Fruit fly (Drosophila melanogaster) whole organism, embryonic: ENCODE results near the gene CG32700.

Source experiments
- Awh ChIP-seq: fragments of 200-800 bp; sonication (Bioruptor generic); IDR thresholded peaks from 2 replicates; pipeline ENCODE4, ENCODE4 v1.3.6; 2022; ENCODE audit warnings: missing biosample characterization, missing genetic modification characterization
- CG10274 ChIP-seq: fragments of 200-800 bp; sonication (Bioruptor generic); optimal IDR thresholded peaks from 3 replicates; lab custom pipeline; 2017; ENCODE audit warnings: missing biosample characterization, mild to moderate bottlenecking, missing genetic modification characterization
- CG10979 ChIP-seq: fragments of 200-800 bp; sonication (Bioruptor generic); optimal IDR thresholded peaks from 2 replicates; lab custom pipeline; 2018; ENCODE audit warnings: missing biosample characterization, mild to moderate bottlenecking, missing genetic modification characterization, moderate library complexity
- CG11504 ChIP-seq: fragments of 200-800 bp; sonication (Bioruptor generic); optimal IDR thresholded peaks from 3 replicates; lab custom pipeline; 2019; ENCODE audit warnings: missing biosample characterization, mild to moderate bottlenecking, missing genetic modification characterization, moderate library complexity
- CG13123 ChIP-seq: fragments of 200-800 bp; sonication (Bioruptor generic); optimal IDR thresholded peaks from 2 replicates; lab custom pipeline; 2016; ENCODE audit warnings: missing biosample characterization, missing genetic modification characterization
- CG1602 ChIP-seq: fragments of 200-800 bp; sonication (Bioruptor generic); optimal IDR thresholded peaks from 3 replicates; lab custom pipeline; 2016; ENCODE audit warnings: missing biosample characterization, missing genetic modification characterization
- CG1603 ChIP-seq: fragments of 200-800 bp; sonication (Bioruptor generic); optimal IDR thresholded peaks from 2 replicates; lab custom pipeline; 2019; ENCODE audit warnings: missing biosample characterization, mild to moderate bottlenecking, missing genetic modification characterization, moderate library complexity
- CG18599 ChIP-seq: fragments of 200-800 bp; sonication (Bioruptor generic); optimal IDR thresholded peaks from 3 replicates; lab custom pipeline; 2017; ENCODE audit warnings: missing biosample characterization, missing genetic modification characterization, mild to moderate bottlenecking, moderate library complexity, missing genetic modification reagents
- CG18619 ChIP-seq: fragments of 200-800 bp; sonication (Bioruptor generic); optimal IDR thresholded peaks from 3 replicates; lab custom pipeline; 2017; ENCODE audit warnings: missing biosample characterization, mild to moderate bottlenecking, missing genetic modification characterization
- CG2678 ChIP-seq: fragments of 200-800 bp; sonication (Bioruptor generic); optimal IDR thresholded peaks from 3 replicates; lab custom pipeline; 2019; ENCODE audit warnings: missing biosample characterization, mild to moderate bottlenecking, missing genetic modification characterization, moderate library complexity
- CG30431 ChIP-seq: fragments of 200-800 bp; sonication (Bioruptor generic); optimal IDR thresholded peaks from 2 replicates; lab custom pipeline; 2017; ENCODE audit warnings: missing biosample characterization, missing genetic modification characterization
- CG31388 ChIP-seq: fragments of 200-800 bp; sonication (Bioruptor generic); optimal IDR thresholded peaks from 2 replicates; lab custom pipeline; 2016; ENCODE audit warnings: missing biosample characterization, missing genetic modification characterization
- CG3281 ChIP-seq: fragments of 200-800 bp; sonication (Bioruptor generic); optimal IDR thresholded peaks from 3 replicates; lab custom pipeline; 2017; ENCODE audit warnings: missing biosample characterization, mild to moderate bottlenecking, missing genetic modification characterization
- CG43689 ChIP-seq: fragments of 200-800 bp; sonication (Bioruptor generic); IDR thresholded peaks from 2 replicates; pipeline ENCODE4 v1.3.6; 2022; ENCODE audit warnings: missing biosample characterization, missing genetic modification characterization
- CG6689 ChIP-seq: fragments of 200-800 bp; sonication (Bioruptor generic); IDR thresholded peaks from 2 replicates; pipeline ENCODE4 v1.3.6; 2022; ENCODE audit warnings: missing biosample characterization, missing genetic modification characterization
- CG8281 ChIP-seq: fragments of 200-800 bp; sonication (Bioruptor generic); optimal IDR thresholded peaks from 2 replicates; lab custom pipeline; 2018; ENCODE audit warnings: missing biosample characterization, mild to moderate bottlenecking, missing genetic modification characterization, moderate library complexity
- Doc3 ChIP-seq: fragments of 200-800 bp; sonication (Bioruptor generic); IDR thresholded peaks from 3 replicates; pipeline ENCODE4 v1.3.6; 2022; ENCODE audit warnings: missing biosample characterization, missing genetic modification characterization; ENCODE audit not compliant: partially characterized antibody
- Ets65A ChIP-seq: fragments of 200-800 bp; sonication (Bioruptor generic); peaks from one replicate; lab custom pipeline; 2016; ENCODE audit warnings: missing biosample characterization, missing genetic modification characterization
- HHEX ChIP-seq: fragments of 200-800 bp; sonication (Bioruptor generic); optimal IDR thresholded peaks from 3 replicates; lab custom pipeline; 2017; ENCODE audit warnings: missing biosample characterization, mild to moderate bottlenecking, missing genetic modification characterization, missing genetic modification reagents
- Hsf ChIP-seq: fragments of 200-800 bp; sonication (Bioruptor generic); optimal IDR thresholded peaks from 3 replicates; lab custom pipeline; 2016; ENCODE audit warnings: missing biosample characterization, missing genetic modification characterization
- Jarid2 ChIP-seq: fragments of 200-800 bp; sonication (Bioruptor generic); optimal IDR thresholded peaks from 3 replicates; lab custom pipeline; 2017; ENCODE audit warnings: mild to moderate bottlenecking, missing biosample characterization, missing genetic modification reagents, missing genetic modification characterization
- Med ChIP-seq: fragments of 200-800 bp; sonication (Bioruptor generic); peaks from one replicate; lab custom pipeline; 2016; ENCODE audit warnings: missing biosample characterization, missing genetic modification characterization, mild to moderate bottlenecking, inconsistent platforms, moderate library complexity
- NfI ChIP-seq: fragments of 200-800 bp; sonication (Bioruptor generic); optimal IDR thresholded peaks from 3 replicates; lab custom pipeline; 2018; ENCODE audit warnings: missing biosample characterization, mild to moderate bottlenecking, missing genetic modification characterization, moderate library complexity
- Pdp1 ChIP-seq, 2 experiments: fragments of 200-800 bp; sonication (Bioruptor generic); optimal IDR thresholded peaks; 3 replicates each; lab custom pipeline; 2016; ENCODE audit warnings: missing biosample characterization in 2 of 2, missing genetic modification characterization in 2 of 2, mild to moderate bottlenecking in 1 of 2, moderate library complexity in 1 of 2
- Sox100B ChIP-seq: fragments of 200-800 bp; sonication (Bioruptor generic); optimal IDR thresholded peaks from 3 replicates; lab custom pipeline; 2018; ENCODE audit warnings: missing biosample characterization, mild to moderate bottlenecking, missing genetic modification characterization
- Sox102F ChIP-seq: fragments of 200-800 bp; sonication (Bioruptor generic); optimal IDR thresholded peaks from 2 replicates; lab custom pipeline; 2018; ENCODE audit warnings: missing biosample characterization, mild to moderate bottlenecking, missing genetic modification characterization, moderate library complexity
- Spps ChIP-seq: fragments of 200-800 bp; sonication (Bioruptor generic); optimal IDR thresholded peaks from 2 replicates; lab custom pipeline; 2018; ENCODE audit warnings: missing biosample characterization, mild to moderate bottlenecking, missing genetic modification characterization
- Sry-β ChIP-seq: fragments of 200-800 bp; sonication (Bioruptor generic); optimal IDR thresholded peaks from 2 replicates; lab custom pipeline; 2018; ENCODE audit warnings: missing biosample characterization, mild to moderate bottlenecking, missing genetic modification characterization, moderate library complexity
- Trl ChIP-seq, 3 experiments: fragments of >200 bp in 2 of 3; fragments of 200-800 bp in 1 of 3; sonication (Bioruptor generic) in 1 of 3; optimal IDR thresholded peaks; 2 replicates in 1 of 3; 3 replicates in 2 of 3; lab custom pipeline; 2016 to 2017; ENCODE audit warnings: missing biosample characterization in 1 of 3, missing genetic modification characterization in 1 of 3
- Vsx1 ChIP-seq: fragments of 200-800 bp; sonication (Bioruptor generic); optimal IDR thresholded peaks from 2 replicates; lab custom pipeline; 2017; ENCODE audit warnings: missing biosample characterization, mild to moderate bottlenecking, missing genetic modification characterization, missing genetic modification reagents
- chinmo ChIP-seq: fragments of 200-800 bp; sonication (Bioruptor generic); IDR thresholded peaks from 4 replicates; pipeline ENCODE4 v1.3.6; 2022; ENCODE audit warnings: missing biosample characterization, missing genetic modification characterization; ENCODE audit not compliant: partially characterized antibody
- dm ChIP-seq: fragments of 200-800 bp; sonication (Bioruptor generic); optimal IDR thresholded peaks from 3 replicates; lab custom pipeline; 2016; ENCODE audit warnings: missing biosample characterization, missing genetic modification characterization
- esg ChIP-seq: fragments of 200-800 bp; sonication (Bioruptor generic); conservative IDR thresholded peaks from 2 replicates; pipeline ENCODE4 v1.3.6; 2022; ENCODE audit warnings: missing biosample characterization, missing genetic modification characterization
- exex ChIP-seq: fragments of 200-800 bp; sonication (Bioruptor generic); optimal IDR thresholded peaks from 4 replicates; lab custom pipeline; 2018; ENCODE audit warnings: missing biosample characterization, mild to moderate bottlenecking, missing genetic modification characterization, moderate library complexity
- gem ChIP-seq: fragments of 200-800 bp; sonication (Bioruptor generic); optimal IDR thresholded peaks from 2 replicates; lab custom pipeline; 2019; ENCODE audit warnings: missing biosample characterization, mild to moderate bottlenecking, missing genetic modification characterization, moderate library complexity
- grn ChIP-seq: fragments of 200-800 bp; sonication (Bioruptor generic); optimal IDR thresholded peaks from 3 replicates; lab custom pipeline; 2017; ENCODE audit warnings: missing biosample characterization, missing genetic modification characterization
- gsb ChIP-seq: fragments of 200-800 bp; sonication (Bioruptor generic); IDR thresholded peaks from 2 replicates; pipeline ENCODE4 v1.3.6; 2022; ENCODE audit warnings: missing biosample characterization, missing genetic modification characterization
- kay ChIP-seq: fragments of 200-800 bp; sonication (Bioruptor generic); optimal IDR thresholded peaks from 2 replicates; lab custom pipeline; 2016; ENCODE audit warnings: missing biosample characterization, missing genetic modification characterization
- org-1 ChIP-seq: fragments of 200-800 bp; sonication (Bioruptor generic); optimal IDR thresholded peaks from 2 replicates; lab custom pipeline; 2017; ENCODE audit warnings: missing biosample characterization, missing genetic modification characterization
- p53 ChIP-seq: fragments of 200-800 bp; sonication (Bioruptor generic); optimal IDR thresholded peaks from 2 replicates; lab custom pipeline; 2016; ENCODE audit warnings: missing biosample characterization, missing genetic modification characterization
- sens ChIP-seq: fragments of 200-800 bp; sonication (Bioruptor generic); peaks from one replicate; lab custom pipeline; 2016; ENCODE audit warnings: missing biosample characterization, missing genetic modification characterization
- sr ChIP-seq: fragments of 200-800 bp; sonication (Bioruptor generic); IDR thresholded peaks from 3 replicates; pipeline ENCODE4 v1.3.6; 2022; ENCODE audit warnings: missing biosample characterization, missing genetic modification characterization
- ssp ChIP-seq: fragments of 200-800 bp; sonication (Bioruptor generic); IDR thresholded peaks from 2 replicates; pipeline ENCODE4 v1.3.6; 2022; ENCODE audit warnings: missing biosample characterization, missing genetic modification characterization
- tup ChIP-seq: fragments of 200-800 bp; sonication (Bioruptor generic); optimal IDR thresholded peaks from 2 replicates; lab custom pipeline; 2016; ENCODE audit warnings: missing biosample characterization, mild to moderate bottlenecking, missing genetic modification characterization, moderate library complexity
- vfl ChIP-seq: fragments of 200-800 bp; sonication (Bioruptor generic); optimal IDR thresholded peaks from 2 replicates; lab custom pipeline; 2016; ENCODE audit warnings: missing biosample characterization, missing genetic modification characterization

Gene CG32700

DNA sequence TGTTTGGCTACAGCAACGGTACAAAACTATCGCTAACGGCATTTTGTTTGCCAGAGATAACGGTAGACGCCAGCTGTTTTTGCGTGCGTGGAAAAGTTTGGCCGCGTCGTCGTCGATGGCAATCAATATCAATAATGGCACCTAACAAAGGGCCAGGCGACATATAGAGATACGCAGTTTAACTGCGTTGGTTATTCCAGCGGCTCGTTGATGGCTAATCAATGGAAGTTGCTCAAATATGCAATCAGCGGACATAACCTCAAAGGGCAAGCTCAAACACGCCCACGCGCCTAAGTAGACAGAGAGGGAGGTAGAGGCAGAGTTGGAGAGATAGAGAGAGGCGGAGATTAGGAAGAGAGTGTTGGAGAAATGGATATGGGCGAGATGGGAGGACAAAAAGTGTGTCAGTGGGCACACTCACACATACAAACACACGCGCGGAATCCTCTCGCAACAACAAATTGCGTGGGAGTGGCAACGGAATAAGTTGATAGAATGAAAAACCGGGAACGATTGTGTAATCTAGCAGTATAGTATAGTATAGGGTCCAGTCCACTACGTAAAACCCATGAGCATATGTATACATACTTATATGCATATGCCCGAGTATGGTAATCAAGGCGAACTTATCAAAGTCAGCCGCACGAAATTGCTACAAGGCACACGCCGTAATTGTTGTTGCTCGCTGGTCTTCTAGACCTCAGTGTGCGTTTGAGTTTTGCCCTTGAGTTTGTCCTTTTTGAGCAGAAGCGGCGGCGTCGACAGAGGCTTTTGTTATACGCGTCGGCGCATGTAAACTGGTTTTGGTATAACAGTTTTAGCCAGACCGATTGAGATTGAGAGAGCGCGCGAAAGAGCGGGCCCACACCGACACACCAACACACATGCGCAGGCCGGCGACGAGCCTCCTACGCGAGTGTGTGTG is 48.8 kb upstream of the CG32700 start (continued):
- TF ChIP-seq grn (GFP tag; lab: Kevin White, UChicago) = peak; percentile 26
- peak; percentile 44 for TF ChIP-seq p53 (GFP tag; lab: Kevin White, UChicago)
- peak in 1 of 2 experiments; percentile 81 for TF ChIP-seq Pdp1 (GFP tag; optimal IDR thresholded peaks at IDR 0.05; lab: Kevin White, UChicago)
- peak; percentile 42 to 64 for TF ChIP-seq Trl (optimal IDR thresholded peaks at IDR 0.05; lab: Kevin White, UChicago)
- TF ChIP-seq Trl (GFP tag; optimal IDR thresholded peaks at IDR 0.05; lab: Kevin White, UChicago) = peak; percentile 15
- TF ChIP-seq vfl = no peak
- TF ChIP-seq CG18599 (GFP tag; lab: Kevin White, UChicago) = peak; percentile 39
- TF ChIP-seq CG1602 = no peak
- TF ChIP-seq Vsx1 = peak; percentile 69
- TF ChIP-seq CG13123 = no peak
- TF ChIP-seq CG31388 (GFP tag; lab: Kevin White, UChicago) = no peak
- no peak for TF ChIP-seq Spps
- no peak for TF ChIP-seq CG3281 (GFP tag; lab: Kevin White, UChicago)
- TF ChIP-seq, all 482 proteins: peak for 37

DNA sequence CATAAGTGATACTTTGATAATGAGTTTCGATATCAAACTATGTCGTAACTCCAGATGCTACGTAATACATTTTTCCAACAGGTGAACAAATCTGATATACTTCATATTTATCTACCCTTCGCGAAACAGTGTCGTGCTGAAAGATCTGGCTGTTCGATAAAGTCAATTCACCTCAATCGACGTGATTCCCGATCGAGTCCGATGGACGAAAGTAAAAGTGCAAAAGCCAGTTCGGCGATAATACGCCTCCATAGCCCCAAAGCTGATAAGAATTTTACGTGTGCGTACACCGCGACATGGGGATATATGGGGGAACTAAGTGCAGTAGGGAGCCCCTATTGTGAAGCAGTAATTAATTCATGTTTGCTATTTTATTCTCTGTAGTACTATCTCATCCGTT is 47.5 kb upstream of the CG32700 start:
- no peak for TF ChIP-seq org-1 (GFP tag; lab: Kevin White, UChicago)
- peak; percentile 22 for TF ChIP-seq grn (GFP tag; lab: Kevin White, UChicago)
- no peak for TF ChIP-seq CG18619 (GFP tag; lab: Kevin White, UChicago)
- no peak for TF ChIP-seq Doc3 (GFP tag; lab: Robert Waterston, UW)
- no peak for TF ChIP-seq kay
- no peak for TF ChIP-seq Sox100B (GFP tag; lab: Kevin White, UChicago)
- no peak for TF ChIP-seq CG1602
- peak; percentile 25 for TF ChIP-seq exex (tag; lab: Kevin White, UChicago)
- no peak for TF ChIP-seq Sry-β (GFP tag; lab: Kevin White, UChicago)
- TF ChIP-seq CG30431 (GFP tag; lab: Kevin White, UChicago) = no peak
- no peak for TF ChIP-seq CG6689 (GFP tag; lab: Robert Waterston, UW)
- no peak for TF ChIP-seq CG43689
- TF ChIP-seq CG8281 (tag; lab: Kevin White, UChicago) = no peak
- no peak for TF ChIP-seq dm (GFP tag; lab: Kevin White, UChicago)
- no peak for TF ChIP-seq CG13123

DNA sequence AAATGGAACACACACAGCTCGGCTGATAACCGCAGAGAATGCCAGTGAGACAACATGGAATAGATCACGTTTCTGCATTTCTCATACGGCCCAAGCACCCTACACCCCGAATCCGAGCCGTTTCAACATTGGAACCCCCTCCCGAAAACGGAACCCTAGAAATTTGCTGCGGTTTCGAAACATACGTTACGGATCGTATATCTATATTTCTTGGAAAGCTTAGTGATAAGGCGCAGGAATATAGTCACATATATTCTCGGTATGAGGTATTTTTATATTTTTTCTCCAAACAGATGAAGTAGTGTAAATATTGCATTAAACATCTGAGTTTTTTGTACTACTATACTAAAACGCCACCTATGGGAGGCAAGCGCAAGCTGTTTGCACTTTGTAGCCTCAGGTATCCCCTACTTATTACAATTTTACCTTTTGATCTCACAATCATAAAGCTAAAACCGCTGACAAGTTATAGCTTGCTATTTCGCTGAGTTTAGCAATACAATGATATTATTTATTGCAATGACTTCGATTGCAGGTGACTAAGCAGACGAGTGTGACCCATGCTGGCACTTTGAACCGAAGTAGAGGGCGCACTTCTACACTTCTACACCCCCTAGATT is 44.8 kb upstream of the CG32700 start:
- TF ChIP-seq ssp (no peak), Awh (no peak), Med (GFP tag; lab: Kevin White, UChicago) (peak; percentile 57), HHEX (GFP tag; lab: Kevin White, UChicago) (peak; percentile 7), CG2678 (tag; lab: Kevin White, UChicago) (peak; percentile 4), CG11504 (tag; lab: Kevin White, UChicago) (peak; percentile 6), esg (GFP tag; lab: Robert Waterston, UW) (peak; percentile 31; the same call in 1 of the 2 replicates), NfI (GFP tag; lab: Kevin White, UChicago) (no peak), vfl (no peak), CG10274 (GFP tag; lab: Kevin White, UChicago) (peak; percentile 83), Sox102F (GFP tag; lab: Kevin White, UChicago) (no peak), Hsf (GFP tag; lab: Kevin White, UChicago) (no peak), gem (peak; percentile 3), Jarid2 (no peak), gsb (GFP tag; lab: Robert Waterston, UW) (no peak), tup (GFP tag; lab: Kevin White, UChicago) (no peak), sens (GFP tag; lab: Kevin White, UChicago) (peak; percentile 24), CG10979 (tag; lab: Kevin White, UChicago) (peak; percentile 51), sr (GFP tag; lab: Robert Waterston, UW) (no peak), Ets65A (peak; percentile 55), CG1603 (tag; lab: Kevin White, UChicago) (peak; percentile 11), chinmo (GFP tag; lab: Robert Waterston, UW) (0 out of 4 replicates have a peak, but pooled peaks have one; percentile 4)
